Fruit fly (Drosophila melanogaster) whole organism, larva: ENCODE results near the gene fbl.

ENCODE experiments used
- noc ChIP-seq: fragments of 200-800 bp; sonication (Bioruptor generic); optimal IDR thresholded peaks from 3 replicates; lab custom pipeline; 2019; ENCODE audit warnings: missing biosample characterization, mild to moderate bottlenecking, missing genetic modification characterization, moderate library complexity

The fbl gene

dm6 chr3L:20425888-20426287 lies 41.7 kb downstream of the fbl start, which contains the start of gene CG5282:
Gene CG5282, minus strand, starts transcription at chr3L:20426071.
- no peak for TF ChIP-seq noc

- TF ChIP-seq noc: no peak
These were observed 43.2 kb downstream of the fbl start, which contains the start of gene CG5274 for dm6 chr3L:20427449-20427848. Gene CG5274, minus strand, starts transcription at chr3L:20427666.

dm6 chr3L:20430182-20430581 lies 46.0 kb downstream of the fbl start, which contains the start of gene CG5262:
Gene CG5262, minus strand, starts transcription at chr3L:20430475.
- TF ChIP-seq noc: no peak

- no peak for TF ChIP-seq noc
These were observed 47.4 kb downstream of the fbl start for dm6 chr3L:20431619-20432018.

dm6 chr3L:20432297-20432696 lies 48.1 kb downstream of the fbl start, which contains the start of the genes Las and Psn:
Gene Las, minus strand, starts transcription at chr3L:20432361.
Gene Psn, plus strand, starts transcription at chr3L:20432468.
- no peak for TF ChIP-seq noc

dm6 chr3L:20436069-20436468 lies 51.8 kb downstream of the fbl start, which contains the start of the genes mRpL15 and CtIP:
Gene mRpL15, minus strand, starts transcription at chr3L:20436209.
Gene CtIP, plus strand, starts transcription at chr3L:20436250.
- no peak for TF ChIP-seq noc

dm6 chr3L:20439772-20440171 lies 55.5 kb downstream of the fbl start, which contains the start of gene Hpd:
Gene Hpd, minus strand, starts transcription at chr3L:20439872.
- TF ChIP-seq noc: no peak

dm6 chr3L:20440902-20441429 lies 56.7 kb downstream of the fbl start:
- TF ChIP-seq noc: no peak
